Worm (Caenorhabditis elegans) whole organism, L1 larva: Measurements from ENCODE around the gene msp-55.
"Not testable (repeated sequence)": the region's sequence is repeated elsewhere in the genome, so short reads cannot be mapped to it uniquely, and the experiment has no call there.

Experiments
- F16B12.6 ChIP-seq: fragments of 150-350 bp; optimal IDR thresholded peaks from 2 replicates; lab custom pipeline; 2014; ENCODE audit warnings: missing biosample characterization, missing genetic modification characterization
- alr-1 ChIP-seq: fragments of 200-800 bp; sonication (Bioruptor generic); optimal IDR thresholded peaks from 2 replicates; lab custom pipeline; 2018; ENCODE audit warnings: borderline replicate concordance, mild to moderate bottlenecking, missing genetic modification characterization, missing compliant biosample characterization
- aly-2 ChIP-seq: fragments of 150-350 bp; optimal IDR thresholded peaks from 2 replicates; lab custom pipeline; 2014; ENCODE audit warnings: missing biosample characterization, missing genetic modification characterization
- ama-1 ChIP-seq: fragments of 150-350 bp; optimal IDR thresholded peaks from 2 replicates; lab custom pipeline; 2014
- ceh-88 ChIP-seq: fragments of 200-800 bp; sonication (Bioruptor generic); IDR thresholded peaks from 2 replicates; pipeline ENCODE4 v1.3.6; 2022; ENCODE audit warnings: missing genetic modification characterization, missing compliant biosample characterization
- ceh-90 ChIP-seq: sonication (generic microtip); optimal IDR thresholded peaks from 2 replicates; lab custom pipeline; 2016; ENCODE audit warnings: missing genetic modification characterization, missing compliant biosample characterization
- efl-1 ChIP-seq, 4 experiments: fragments of 150-350 bp; optimal IDR thresholded peaks in 3 of 4; peaks in 1 of 4; 1 replicate in 1 of 4; 2 replicates in 3 of 4; lab custom pipeline; 2014; ENCODE audit warnings: missing biosample characterization in 2 of 4, missing genetic modification characterization in 2 of 4, missing genetic modification reagents in 2 of 4
- egl-13 ChIP-seq: sonication (generic microtip); optimal IDR thresholded peaks from 2 replicates; lab custom pipeline; 2016; ENCODE audit warnings: missing genotype, missing genetic modification reagents, missing genetic modification characterization, missing compliant biosample characterization
- elt-2 ChIP-seq: sonication (generic microtip); optimal IDR thresholded peaks from 2 replicates; lab custom pipeline; 2016; ENCODE audit warnings: missing genetic modification characterization, mild to moderate bottlenecking, inconsistent platforms, missing compliant biosample characterization, missing genetic modification reagents
- ets-5 ChIP-seq: fragments of 200-800 bp; sonication (Bioruptor generic); IDR thresholded peaks from 2 replicates; pipeline ENCODE4 v1.3.6; 2022; ENCODE audit warnings: missing genetic modification characterization, missing compliant biosample characterization
- fkh-10 ChIP-seq: sonication (generic microtip); optimal IDR thresholded peaks from 2 replicates; lab custom pipeline; 2017; ENCODE audit warnings: missing biosample characterization, missing genetic modification reagents, missing genetic modification characterization
- fkh-4 ChIP-seq: sonication (generic microtip); optimal IDR thresholded peaks from 2 replicates; lab custom pipeline; 2016; ENCODE audit warnings: missing compliant biosample characterization, missing genetic modification characterization, borderline replicate concordance
- grh-1 ChIP-seq: fragments of 200-800 bp; sonication (Bioruptor generic); IDR thresholded peaks from 2 replicates; pipeline ENCODE4 v1.3.6; 2022; ENCODE audit warnings: missing genetic modification reagents, missing genetic modification characterization, missing compliant biosample characterization
- hlh-4 ChIP-seq: sonication (generic microtip); optimal IDR thresholded peaks from 2 replicates; lab custom pipeline; 2016; ENCODE audit warnings: mild to moderate bottlenecking, missing genetic modification characterization, missing compliant biosample characterization
- hpl-2 ChIP-seq: fragments of 150-350 bp; optimal IDR thresholded peaks from 2 replicates; lab custom pipeline; 2014; ENCODE audit warnings: missing biosample characterization, missing genetic modification reagents, missing genetic modification characterization
- irx-1 ChIP-seq: sonication (generic microtip); optimal IDR thresholded peaks from 2 replicates; lab custom pipeline; 2016; ENCODE audit warnings: missing genetic modification characterization, missing compliant biosample characterization
- isw-1 ChIP-seq: fragments of 200-800 bp; sonication (Bioruptor generic); IDR thresholded peaks from 2 replicates; pipeline ENCODE4 v1.3.6; 2022; ENCODE audit warnings: missing genetic modification characterization, missing compliant biosample characterization
- lin-14 ChIP-seq: fragments of 200-800 bp; sonication (Bioruptor generic); optimal IDR thresholded peaks from 2 replicates; lab custom pipeline; 2018; ENCODE audit warnings: mild to moderate bottlenecking, missing genetic modification characterization, moderate library complexity, missing compliant biosample characterization
- lin-35 ChIP-seq, 2 experiments: fragments of 150-350 bp; optimal IDR thresholded peaks; 2 replicates each; lab custom pipeline; 2014; ENCODE audit warnings: missing biosample characterization in 2 of 2, missing genetic modification characterization in 2 of 2, missing genetic modification reagents in 2 of 2
- lir-3 ChIP-seq: sonication (generic microtip); optimal IDR thresholded peaks from 2 replicates; lab custom pipeline; 2016; ENCODE audit warnings: mild to moderate bottlenecking, missing genetic modification characterization, moderate library complexity, missing compliant biosample characterization; ENCODE audit not compliant: poor library complexity
- mab-9 ChIP-seq: fragments of 200-800 bp; sonication (Bioruptor generic); IDR thresholded peaks from 2 replicates; pipeline ENCODE4 v1.3.6; 2022; ENCODE audit warnings: missing genetic modification reagents, missing genetic modification characterization, missing compliant biosample characterization
- mdl-1 ChIP-seq, 2 experiments: fragments of 150-350 bp; optimal IDR thresholded peaks; 2 replicates each; lab custom pipeline; 2014 to 2017; ENCODE audit warnings: missing biosample characterization in 2 of 2, missing genetic modification characterization in 2 of 2, inconsistent platforms in 1 of 2
- nhr-11 ChIP-seq: fragments of 150-350 bp; optimal IDR thresholded peaks from 2 replicates; lab custom pipeline; 2014; ENCODE audit warnings: missing biosample characterization, missing genetic modification characterization
- nhr-19 ChIP-seq: fragments of 200-800 bp; sonication (Bioruptor generic); conservative IDR thresholded peaks from 2 replicates; pipeline ENCODE4 v1.3.6; 2022; ENCODE audit warnings: missing genetic modification characterization, missing compliant biosample characterization
- nhr-20 ChIP-seq: sonication (generic microtip); optimal IDR thresholded peaks from 2 replicates; lab custom pipeline; 2016; ENCODE audit warnings: mild to moderate bottlenecking, missing genetic modification characterization, missing compliant biosample characterization
- nhr-47 ChIP-seq: sonication (generic microtip); optimal IDR thresholded peaks from 2 replicates; lab custom pipeline; 2016; ENCODE audit warnings: mild to moderate bottlenecking, missing genetic modification characterization, moderate library complexity, missing compliant biosample characterization
- nhr-71 ChIP-seq: sonication (generic microtip); optimal IDR thresholded peaks from 2 replicates; lab custom pipeline; 2016; ENCODE audit warnings: mild to moderate bottlenecking, missing genetic modification characterization, moderate library complexity, missing compliant biosample characterization
- nhr-77 ChIP-seq: fragments of 150-350 bp; optimal IDR thresholded peaks from 2 replicates; lab custom pipeline; 2014; ENCODE audit warnings: missing biosample characterization, missing genetic modification characterization
- nhr-85 ChIP-seq: sonication (generic microtip); peaks from one replicate; lab custom pipeline; 2016; ENCODE audit warnings: missing genetic modification characterization, inconsistent platforms, missing compliant biosample characterization
- nhr-90 ChIP-seq: sonication (generic microtip); optimal IDR thresholded peaks from 2 replicates; lab custom pipeline; 2016; ENCODE audit warnings: mild to moderate bottlenecking, missing genetic modification characterization, missing compliant biosample characterization; ENCODE audit not compliant: poor library complexity
- pag-3 ChIP-seq: sonication (generic microtip); optimal IDR thresholded peaks from 2 replicates; lab custom pipeline; 2017; ENCODE audit warnings: missing genetic modification characterization, mild to moderate bottlenecking, missing compliant biosample characterization, antibody characterized with exemption, borderline replicate concordance; ENCODE audit not compliant: insufficient read depth
- pax-3 ChIP-seq: fragments of 200-800 bp; sonication (Bioruptor generic); optimal IDR thresholded peaks from 2 replicates; lab custom pipeline; 2018; ENCODE audit warnings: mild to moderate bottlenecking, missing genetic modification characterization, moderate library complexity, missing compliant biosample characterization
- pqm-1 ChIP-seq: sonication (generic microtip); optimal IDR thresholded peaks from 3 replicates; lab custom pipeline; 2017; ENCODE audit warnings: missing biosample characterization, missing genetic modification characterization
- rnt-1 ChIP-seq: sonication (generic microtip); optimal IDR thresholded peaks from 2 replicates; lab custom pipeline; 2016; ENCODE audit warnings: mild to moderate bottlenecking, missing genetic modification characterization, moderate library complexity, missing compliant biosample characterization
- skn-1 ChIP-seq: fragments of 150-350 bp; optimal IDR thresholded peaks from 2 replicates; lab custom pipeline; 2014; ENCODE audit warnings: missing biosample characterization, missing genetic modification characterization
- sup-37 ChIP-seq: fragments of 200-800 bp; sonication (Bioruptor generic); optimal IDR thresholded peaks from 2 replicates; lab custom pipeline; 2018; ENCODE audit warnings: mild to moderate bottlenecking, missing genetic modification characterization, missing compliant biosample characterization
- swsn-7 ChIP-seq: sonication (generic microtip); optimal IDR thresholded peaks from 2 replicates; lab custom pipeline; 2016; ENCODE audit warnings: missing genetic modification characterization, missing compliant biosample characterization
- tlp-1 ChIP-seq: fragments of 150-350 bp; optimal IDR thresholded peaks from 2 replicates; lab custom pipeline; 2014; ENCODE audit warnings: missing biosample characterization, missing genetic modification characterization
- unc-30 ChIP-seq: sonication (generic microtip); optimal IDR thresholded peaks from 2 replicates; lab custom pipeline; 2017; ENCODE audit warnings: missing biosample characterization, missing genetic modification characterization
- unc-98 ChIP-seq: fragments of 200-800 bp; sonication (Bioruptor generic); IDR thresholded peaks from 2 replicates; pipeline ENCODE4 v1.3.6; 2022; ENCODE audit warnings: missing genetic modification characterization, missing compliant biosample characterization
- xbp-1 ChIP-seq: sonication (generic microtip); optimal IDR thresholded peaks from 2 replicates; lab custom pipeline; 2016; ENCODE audit warnings: missing genetic modification characterization, missing compliant biosample characterization
- ztf-11 ChIP-seq, 2 experiments: sonication (generic microtip); optimal IDR thresholded peaks; 2 replicates each; lab custom pipeline; 2016 to 2017; ENCODE audit warnings: missing genetic modification characterization in 2 of 2, missing biosample characterization in 1 of 2, missing compliant biosample characterization in 1 of 2

msp-55 gene

DNA sequence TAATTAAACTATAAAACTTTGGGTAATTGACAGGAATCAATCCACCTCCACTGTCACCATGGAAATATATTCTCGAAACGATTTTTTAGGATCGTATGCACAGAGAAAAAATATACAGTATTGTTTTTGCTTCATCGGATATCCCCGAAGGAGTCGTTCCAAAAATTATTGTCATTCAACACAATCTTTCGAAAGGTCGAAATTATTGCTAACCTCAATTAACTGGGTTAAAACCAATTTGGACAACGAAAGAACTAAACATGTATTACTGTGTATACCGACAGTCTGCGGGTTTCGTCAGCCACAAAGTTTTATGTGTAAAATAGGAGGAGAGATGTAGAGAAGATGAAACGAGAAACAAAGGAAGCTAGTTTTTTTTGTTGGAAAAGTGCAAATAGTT is 7.5 kb upstream of the msp-55 start (continued):
- TF ChIP-seq unc-30 (tag; lab: Kevin White, UChicago) (no peak), aly-2 (tag; lab: Kevin White, UChicago) (peak; percentile 35), sup-37 (GFP tag; lab: Kevin White, UChicago) (no peak), xbp-1 (tag; lab: Kevin White, UChicago) (peak; percentile 5), ztf-11 (tag; optimal IDR thresholded peaks at IDR 0.05; lab: Kevin White, UChicago) (no peak), nhr-47 (tag; lab: Kevin White, UChicago) (peak; percentile 52), F16B12.6 (no peak), grh-1 (GFP tag; lab: Robert Waterston, UW) (0 out of 2 replicates have a peak, but pooled peaks have one; percentile 34), nhr-19 (peak; percentile 66), nhr-71 (tag; lab: Kevin White, UChicago) (peak; percentile 43), skn-1 (tag; lab: Kevin White, UChicago) (no peak), elt-2 (tag; lab: Kevin White, UChicago) (no peak), pqm-1 (no peak), mdl-1 (tag; optimal IDR thresholded peaks at IDR 0.05; lab: Kevin White, UChicago) (no peak), ets-5 (GFP tag; lab: Robert Waterston, UW) (no peak), nhr-11 (tag; lab: Kevin White, UChicago) (no peak), swsn-7 (tag; lab: Kevin White, UChicago) (peak; percentile 15), nhr-85 (tag; lab: Kevin White, UChicago) (peak; percentile 75), lin-35 (GFP tag; optimal IDR thresholded peaks at IDR 0.05; lab: Kevin White, UChicago) (peak in 1 of 2 experiments; percentile 4), nhr-90 (tag; lab: Kevin White, UChicago) (peak; percentile 70), lin-14 (peak; percentile 64)

DNA sequence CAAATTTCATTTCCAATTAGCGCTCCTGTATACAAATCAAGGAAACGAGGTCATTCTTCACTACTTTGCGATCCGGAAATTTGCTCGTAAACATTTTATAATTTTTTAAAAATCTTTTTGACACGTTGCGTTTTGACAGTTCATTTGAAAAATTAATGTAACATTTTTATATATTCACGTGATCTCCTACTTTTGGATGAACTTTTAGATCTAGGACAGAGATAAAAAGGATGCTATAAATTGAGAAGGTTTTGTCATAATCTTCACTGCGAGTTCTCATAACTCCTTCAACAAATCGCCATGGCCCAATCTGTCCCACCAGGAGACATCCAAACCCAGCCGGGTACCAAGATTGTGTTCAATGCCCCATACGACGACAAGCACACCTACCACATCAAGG is 6.5 kb upstream of the msp-55 start, which contains the start of gene msp-57:
Gene msp-57, plus strand, starts transcription at position 301 of the 400 bp plus-strand sequence.
- TF ChIP-seq elt-2 (tag; lab: Kevin White, UChicago); F16B12.6; irx-1: not testable (repeated sequence)

DNA sequence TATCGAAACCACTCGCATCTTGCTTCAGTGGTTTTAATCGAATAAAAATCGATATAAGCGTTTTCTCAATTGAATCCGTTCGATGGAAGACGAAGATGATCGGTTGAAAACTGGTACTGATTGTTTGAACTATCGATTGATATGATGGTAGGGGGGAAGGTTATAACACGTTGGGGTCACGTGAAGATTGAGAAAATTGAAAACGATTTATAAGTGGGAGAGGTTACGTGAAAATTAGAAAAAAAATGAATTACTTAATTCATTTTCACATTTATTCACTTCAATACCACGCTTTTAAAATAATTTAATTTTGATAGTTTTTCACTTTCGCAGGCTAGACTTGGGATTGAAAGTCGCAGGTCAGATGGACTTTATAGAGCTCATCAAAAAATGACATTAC is 5.2 kb upstream of the msp-55 start, which contains the start of gene C09B9.7:
Gene C09B9.7, minus strand, starts transcription at position 101 of the 400 bp plus-strand sequence.
- no peak for TF ChIP-seq nhr-11 (tag; lab: Kevin White, UChicago)
- TF ChIP-seq lir-3 (tag; lab: Kevin White, UChicago): no peak
- no peak for TF ChIP-seq mab-9 (GFP tag; lab: Robert Waterston, UW)
- TF ChIP-seq tlp-1 (tag; lab: Kevin White, UChicago): no peak
- TF ChIP-seq pax-3 (tag; lab: Kevin White, UChicago): no peak
- no peak for TF ChIP-seq nhr-90 (tag; lab: Kevin White, UChicago)
- no peak for TF ChIP-seq alr-1 (tag; lab: Kevin White, UChicago)
- no peak for TF ChIP-seq lin-14
- no peak for TF ChIP-seq nhr-47 (tag; lab: Kevin White, UChicago)
- no peak for TF ChIP-seq efl-1 (optimal IDR thresholded peaks at IDR 0.05; lab: Kevin White, UChicago)
- no peak for TF ChIP-seq efl-1 (GFP tag; optimal IDR thresholded peaks at IDR 0.05 in 1 of 2; lab: Kevin White, UChicago)
- TF ChIP-seq rnt-1 (tag; lab: Kevin White, UChicago): no peak
- no peak for TF ChIP-seq nhr-77 (tag; lab: Kevin White, UChicago)
- TF ChIP-seq ceh-90 (tag; lab: Kevin White, UChicago): no peak
- no peak for TF ChIP-seq grh-1 (GFP tag; lab: Robert Waterston, UW)
- TF ChIP-seq egl-13 (tag; lab: Kevin White, UChicago): no peak

DNA sequence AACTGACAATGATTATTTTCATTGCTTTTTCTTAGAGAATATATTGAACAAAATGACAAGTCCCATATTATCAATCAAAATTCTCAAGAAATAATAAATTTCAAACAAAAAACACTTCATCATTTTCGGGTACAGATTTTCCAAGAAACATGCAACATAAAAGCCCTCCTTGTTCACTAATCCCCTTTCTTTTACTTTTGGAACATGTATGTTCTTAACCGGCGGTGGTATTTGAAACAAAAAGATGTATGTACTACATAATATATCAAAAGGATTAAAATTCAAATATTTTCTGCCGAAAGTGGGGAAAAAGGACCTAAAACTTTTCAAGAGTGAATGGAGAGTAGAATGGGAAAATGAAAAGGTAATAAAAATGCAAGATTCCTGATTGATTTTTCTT is 1.5 kb downstream of the msp-55 start:
- no peak for TF ChIP-seq nhr-19
- peak; percentile 48; the same call in 1 of the 2 replicates for TF ChIP-seq mab-9 (GFP tag; lab: Robert Waterston, UW)
- TF ChIP-seq unc-30 (tag; lab: Kevin White, UChicago): peak; percentile 62

DNA sequence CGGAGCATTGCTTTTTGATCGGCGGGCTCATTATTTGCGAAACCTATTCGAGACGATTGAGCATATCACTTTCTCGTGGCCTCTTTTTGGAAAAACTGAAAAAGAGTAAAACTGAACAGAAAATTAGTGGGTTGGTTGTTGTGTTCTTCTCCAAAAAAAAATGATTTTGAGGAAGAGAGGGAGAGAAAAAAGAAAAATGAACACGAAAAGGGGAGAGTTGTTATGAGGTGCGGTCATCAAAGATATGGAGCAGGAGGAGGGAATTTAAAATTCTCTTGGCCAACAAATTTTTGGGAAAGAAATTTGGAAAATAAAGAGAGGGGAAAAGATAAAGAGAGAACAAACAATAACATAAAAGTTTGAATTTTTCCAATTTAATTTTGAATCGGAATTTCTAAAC is 10.4 kb downstream of the msp-55 start, which contains the start of gene hot-9:
Gene hot-9, minus strand, starts transcription at position 101 of the 400 bp plus-strand sequence.
- TF ChIP-seq fkh-4 (no peak), pag-3 (tag; lab: Kevin White, UChicago) (no peak), lin-14 (no peak), unc-98 (no peak), fkh-10 (GFP tag; lab: Kevin White, UChicago) (no peak), rnt-1 (tag; lab: Kevin White, UChicago) (no peak), ceh-88 (GFP tag; lab: Robert Waterston, UW) (no peak), nhr-20 (tag; lab: Kevin White, UChicago) (no peak), isw-1 (GFP tag; lab: Robert Waterston, UW) (no peak), swsn-7 (tag; lab: Kevin White, UChicago) (no peak), mdl-1 (tag; optimal IDR thresholded peaks at IDR 0.05; lab: Kevin White, UChicago) (no peak), alr-1 (tag; lab: Kevin White, UChicago) (no peak), hlh-4 (tag; lab: Kevin White, UChicago) (no peak), ama-1 (lab: Kevin White, UChicago) (no peak), hpl-2 (no peak)
- TF ChIP-seq, all 84 proteins: peak for 0
